Worm (Caenorhabditis elegans) whole organism, young adult: Measurements from ENCODE around the gene arf-1.

Experiments
- B0035.1 ChIP-seq: sonication (generic microtip); optimal IDR thresholded peaks from 2 replicates; lab custom pipeline; 2016; ENCODE audit warnings: missing genetic modification characterization, mild to moderate bottlenecking, missing compliant biosample characterization, missing genotype, missing genetic modification reagents
- B0261.1 ChIP-seq: sonication (generic microtip); optimal IDR thresholded peaks from 2 replicates; lab custom pipeline; 2016; ENCODE audit warnings: mild to moderate bottlenecking, missing genetic modification characterization, moderate library complexity, missing compliant biosample characterization
- B0336.3 ChIP-seq: fragments of 200-800 bp; sonication (Bioruptor generic); IDR thresholded peaks from 2 replicates; pipeline ENCODE4 v1.3.6; 2022; ENCODE audit warnings: missing genetic modification characterization, missing compliant biosample characterization
- D2030.7 ChIP-seq: fragments of 200-800 bp; sonication (Bioruptor generic); IDR thresholded peaks from 2 replicates; pipeline ENCODE4 v1.3.6; 2022; ENCODE audit warnings: missing genetic modification reagents, missing genetic modification characterization, missing compliant biosample characterization
- F10E7.11 ChIP-seq: sonication (generic microtip); optimal IDR thresholded peaks from 2 replicates; lab custom pipeline; 2017; ENCODE audit warnings: mild to moderate bottlenecking, missing genetic modification characterization, moderate library complexity, missing compliant biosample characterization
- F23B12.7 ChIP-seq: sonication (generic microtip); optimal IDR thresholded peaks from 2 replicates; lab custom pipeline; 2017; ENCODE audit warnings: missing genetic modification characterization, mild to moderate bottlenecking, missing compliant biosample characterization, antibody characterized with exemption, moderate library complexity; ENCODE audit not compliant: insufficient read depth
- F37B4.10 ChIP-seq: fragments of 200-800 bp; sonication (Bioruptor generic); IDR thresholded peaks from 2 replicates; pipeline ENCODE4 v1.3.6; 2022; ENCODE audit warnings: missing genetic modification characterization, missing compliant biosample characterization
- F49E8.2 ChIP-seq: sonication (generic microtip); optimal IDR thresholded peaks from 3 replicates; lab custom pipeline; 2017; ENCODE audit warnings: missing genetic modification characterization, mild to moderate bottlenecking, missing compliant biosample characterization, antibody characterized with exemption, moderate library complexity; ENCODE audit not compliant: insufficient read depth
- F57A8.1 ChIP-seq: fragments of 200-800 bp; sonication (Bioruptor generic); optimal IDR thresholded peaks from 2 replicates; lab custom pipeline; 2018; ENCODE audit warnings: mild to moderate bottlenecking, missing genetic modification characterization, moderate library complexity, missing compliant biosample characterization
- K11D2.4 ChIP-seq: fragments of 200-800 bp; sonication (Bioruptor generic); IDR thresholded peaks from 2 replicates; pipeline ENCODE4 v1.3.6; 2022; ENCODE audit warnings: missing genetic modification reagents, missing genetic modification characterization, missing compliant biosample characterization
- Y56A3A.18 ChIP-seq: fragments of 200-800 bp; sonication (Bioruptor generic); IDR thresholded peaks from 2 replicates; pipeline ENCODE4 v1.3.6; 2022; ENCODE audit warnings: missing genetic modification reagents, missing genetic modification characterization, missing compliant biosample characterization
- ZK185.1 ChIP-seq: sonication (generic microtip); optimal IDR thresholded peaks from 2 replicates; lab custom pipeline; 2016; ENCODE audit warnings: mild to moderate bottlenecking, missing genetic modification characterization, missing compliant biosample characterization; ENCODE audit not compliant: poor library complexity, severe bottlenecking
- ama-1 ChIP-seq, 3 experiments: fragments of 150-350 bp in 1 of 3; sonication (generic microtip) in 2 of 3; optimal IDR thresholded peaks; 2 replicates each; lab custom pipeline; 2014 to 2018; ENCODE audit warnings: missing biosample characterization in 2 of 3, missing genetic modification characterization in 2 of 3, missing genetic modification reagents in 2 of 3
- aptf-3 ChIP-seq: fragments of 200-800 bp; sonication (Bioruptor generic); IDR thresholded peaks from 2 replicates; pipeline ENCODE4 v1.3.6; 2022; ENCODE audit warnings: missing genetic modification characterization, missing compliant biosample characterization
- bed-1 ChIP-seq: fragments of 200-800 bp; sonication (Bioruptor generic); IDR thresholded peaks from 2 replicates; pipeline ENCODE4 v1.3.6; 2022; ENCODE audit warnings: missing genetic modification reagents, missing genetic modification characterization, missing compliant biosample characterization
- bed-2 ChIP-seq: fragments of 200-800 bp; sonication (Bioruptor generic); IDR thresholded peaks from 2 replicates; pipeline ENCODE4 v1.3.6; 2022; ENCODE audit warnings: missing genetic modification reagents, missing genetic modification characterization, missing compliant biosample characterization
- ccch-3 ChIP-seq: fragments of 200-800 bp; sonication (Bioruptor generic); optimal IDR thresholded peaks from 2 replicates; lab custom pipeline; 2018; ENCODE audit warnings: mild to moderate bottlenecking, missing genetic modification characterization, missing compliant biosample characterization
- ceh-100 ChIP-seq: fragments of 200-800 bp; sonication (Bioruptor generic); IDR thresholded peaks from 2 replicates; pipeline ENCODE4 v1.3.6; 2022; ENCODE audit warnings: missing genetic modification reagents, missing genetic modification characterization, missing compliant biosample characterization
- ceh-58 ChIP-seq: fragments of 200-800 bp; sonication (Bioruptor generic); IDR thresholded peaks from 2 replicates; pipeline ENCODE4 v1.3.6; 2022; ENCODE audit warnings: missing genetic modification characterization, missing compliant biosample characterization
- ceh-79 ChIP-seq: sonication (generic microtip); optimal IDR thresholded peaks from 2 replicates; lab custom pipeline; 2017; ENCODE audit warnings: mild to moderate bottlenecking, missing genetic modification characterization, missing compliant biosample characterization
- ceh-91 ChIP-seq: fragments of 200-800 bp; sonication (Bioruptor generic); IDR thresholded peaks from 2 replicates; pipeline ENCODE4 v1.3.6; 2022; ENCODE audit warnings: missing genetic modification reagents, missing genetic modification characterization, missing compliant biosample characterization
- chd-7 ChIP-seq: sonication (generic microtip); optimal IDR thresholded peaks from 2 replicates; lab custom pipeline; 2016; ENCODE audit warnings: mild to moderate bottlenecking, missing genetic modification characterization, moderate library complexity, missing compliant biosample characterization
- dox-1 ChIP-seq: fragments of 200-800 bp; sonication (Bioruptor generic); IDR thresholded peaks from 2 replicates; pipeline ENCODE4 v1.3.6; 2022; ENCODE audit warnings: missing genetic modification reagents, missing genetic modification characterization, missing compliant biosample characterization
- dpl-1 ChIP-seq: fragments of 150-350 bp; optimal IDR thresholded peaks from 2 replicates; lab custom pipeline; 2014; ENCODE audit warnings: missing biosample characterization, missing genetic modification reagents, missing genetic modification characterization
- efl-1 ChIP-seq: fragments of 150-350 bp; optimal IDR thresholded peaks from 2 replicates; lab custom pipeline; 2014; ENCODE audit warnings: missing biosample characterization, missing genetic modification reagents, missing genetic modification characterization
- egrh-3 ChIP-seq: fragments of 200-800 bp; sonication (Bioruptor generic); IDR thresholded peaks from 2 replicates; pipeline ENCODE4 v1.3.6; 2022; ENCODE audit warnings: missing genetic modification reagents, missing genetic modification characterization, missing compliant biosample characterization
- ekl-4 ChIP-seq: fragments of 200-800 bp; sonication (Bioruptor generic); IDR thresholded peaks from 2 replicates; pipeline ENCODE4 v1.3.6; 2022; ENCODE audit warnings: missing genetic modification reagents, missing genetic modification characterization, missing compliant biosample characterization
- gei-17 ChIP-seq: fragments of 200-800 bp; sonication (Bioruptor generic); optimal IDR thresholded peaks from 2 replicates; lab custom pipeline; 2018; ENCODE audit warnings: mild to moderate bottlenecking, missing genetic modification characterization, missing compliant biosample characterization
- hlh-12 ChIP-seq: sonication (generic microtip); optimal IDR thresholded peaks from 2 replicates; lab custom pipeline; 2016; ENCODE audit warnings: missing genetic modification characterization, missing compliant biosample characterization
- hlh-26 ChIP-seq: fragments of 200-800 bp; sonication (Bioruptor generic); conservative IDR thresholded peaks from 2 replicates; pipeline ENCODE4 v1.3.6; 2022; ENCODE audit warnings: missing genetic modification reagents, missing genetic modification characterization, missing compliant biosample characterization
- hmg-1.2 ChIP-seq: fragments of 200-800 bp; sonication (Bioruptor generic); IDR thresholded peaks from 2 replicates; pipeline ENCODE4 v1.3.6; 2022; ENCODE audit warnings: missing genetic modification reagents, missing genetic modification characterization, missing compliant biosample characterization
- hmg-20 ChIP-seq: fragments of 200-800 bp; sonication (Bioruptor generic); IDR thresholded peaks from 2 replicates; pipeline ENCODE4 v1.3.6; 2022; ENCODE audit warnings: missing genetic modification reagents, missing genetic modification characterization, missing compliant biosample characterization
- let-526 ChIP-seq: fragments of 200-800 bp; sonication (Bioruptor generic); IDR thresholded peaks from 2 replicates; pipeline ENCODE4 v1.3.6; 2022; ENCODE audit warnings: missing genetic modification reagents, missing genetic modification characterization, missing compliant biosample characterization
- lin-26 ChIP-seq: fragments of 200-800 bp; sonication (Bioruptor generic); IDR thresholded peaks from 2 replicates; pipeline ENCODE4 v1.3.6; 2022; ENCODE audit warnings: missing genetic modification reagents, missing genetic modification characterization, missing compliant biosample characterization
- lsy-27 ChIP-seq: sonication (generic microtip); optimal IDR thresholded peaks from 2 replicates; lab custom pipeline; 2017; ENCODE audit warnings: missing genetic modification characterization, mild to moderate bottlenecking, missing compliant biosample characterization, antibody characterized with exemption, missing genotype, borderline replicate concordance; ENCODE audit not compliant: insufficient read depth
- mcd-1 ChIP-seq: fragments of 200-800 bp; sonication (Bioruptor generic); IDR thresholded peaks from 2 replicates; pipeline ENCODE4 v1.3.6; 2022; ENCODE audit warnings: missing genetic modification reagents, missing genetic modification characterization, missing compliant biosample characterization
- mes-4 ChIP-seq: sonication (generic microtip); optimal IDR thresholded peaks from 2 replicates; lab custom pipeline; 2016; ENCODE audit warnings: missing genotype, missing genetic modification characterization, missing compliant biosample characterization
- mxl-1 ChIP-seq: sonication (generic microtip); optimal IDR thresholded peaks from 2 replicates; lab custom pipeline; 2016; ENCODE audit warnings: missing genetic modification characterization, missing compliant biosample characterization
- nfyb-1 ChIP-seq: fragments of 200-800 bp; sonication (Bioruptor generic); IDR thresholded peaks from 2 replicates; pipeline ENCODE4 v1.3.6; 2022; ENCODE audit warnings: missing genetic modification reagents, missing genetic modification characterization, missing compliant biosample characterization
- nhr-179 ChIP-seq: sonication (generic microtip); optimal IDR thresholded peaks from 2 replicates; lab custom pipeline; 2016; ENCODE audit warnings: mild to moderate bottlenecking, missing genetic modification characterization, missing compliant biosample characterization
- nhr-80 ChIP-seq: sonication (generic microtip); optimal IDR thresholded peaks from 2 replicates; lab custom pipeline; 2016; ENCODE audit warnings: missing genetic modification characterization, missing compliant biosample characterization
- rcor-1 ChIP-seq: fragments of 200-800 bp; sonication (Bioruptor generic); IDR thresholded peaks from 2 replicates; pipeline ENCODE4 v1.3.6; 2022; ENCODE audit warnings: missing genetic modification reagents, missing genetic modification characterization, missing compliant biosample characterization
- sdz-38 ChIP-seq: sonication (generic microtip); optimal IDR thresholded peaks from 2 replicates; lab custom pipeline; 2016; ENCODE audit warnings: missing genotype, missing genetic modification characterization, missing compliant biosample characterization
- snpc-1.1 ChIP-seq: sonication (generic microtip); optimal IDR thresholded peaks from 2 replicates; lab custom pipeline; 2017; ENCODE audit warnings: missing genetic modification characterization, mild to moderate bottlenecking, missing compliant biosample characterization, antibody characterized with exemption, moderate library complexity, missing genotype, missing genetic modification reagents; ENCODE audit not compliant: insufficient read depth
- snpc-1.3 ChIP-seq: sonication (generic microtip); optimal IDR thresholded peaks from 2 replicates; lab custom pipeline; 2017; ENCODE audit warnings: missing genetic modification characterization, mild to moderate bottlenecking, missing compliant biosample characterization, antibody characterized with exemption, moderate library complexity, missing genotype, missing genetic modification reagents; ENCODE audit not compliant: insufficient read depth
- snpc-3.4 ChIP-seq: sonication (generic microtip); optimal IDR thresholded peaks from 2 replicates; lab custom pipeline; 2017; ENCODE audit warnings: missing genetic modification characterization, mild to moderate bottlenecking, missing compliant biosample characterization, antibody characterized with exemption, moderate library complexity, missing genotype, missing genetic modification reagents
- unc-130 ChIP-seq: sonication (generic microtip); optimal IDR thresholded peaks from 2 replicates; lab custom pipeline; 2016; ENCODE audit warnings: missing genetic modification reagents, missing genetic modification characterization, missing compliant biosample characterization
- ztf-18 ChIP-seq: sonication (generic microtip); optimal IDR thresholded peaks from 2 replicates; lab custom pipeline; 2016; ENCODE audit warnings: missing genotype, mild to moderate bottlenecking, missing genetic modification characterization, missing compliant biosample characterization
- ztf-25 ChIP-seq: fragments of 200-800 bp; sonication (Bioruptor generic); IDR thresholded peaks from 2 replicates; pipeline ENCODE4 v1.3.6; 2022; ENCODE audit warnings: missing genetic modification reagents, missing genetic modification characterization, missing compliant biosample characterization

Gene arf-1

ce11 chrIII:5692690-5693089 is 22.0 kb upstream of the arf-1 start, which contains the start of the genes abi-1 and arle-14 (continued):
- TF ChIP-seq snpc-1.3 (tag; lab: Kevin White, UChicago), result no peak
- no peak for TF ChIP-seq lin-26 (GFP tag; lab: Robert Waterston, UW)
- no peak for TF ChIP-seq rcor-1
- no peak for TF ChIP-seq ztf-25
- TF ChIP-seq mcd-1, result 0 out of 2 replicates have a peak, but pooled peaks have one; percentile 25
- peak; percentile 16; the same call in 1 of the 2 replicates for TF ChIP-seq D2030.7
- TF ChIP-seq B0336.3 (GFP tag; lab: Robert Waterston, UW), result no peak
- no peak for TF ChIP-seq bed-2 (GFP tag; lab: Robert Waterston, UW)
- no peak for TF ChIP-seq ccch-3
- no peak for TF ChIP-seq B0035.1 (tag; lab: Kevin White, UChicago)
- TF ChIP-seq dpl-1, result peak; percentile 23
- no peak for TF ChIP-seq F10E7.11 (tag; lab: Kevin White, UChicago)
- TF ChIP-seq F37B4.10 (GFP tag; lab: Robert Waterston, UW), result no peak
- TF ChIP-seq gei-17, result no peak
- TF ChIP-seq ceh-100 (GFP tag; lab: Robert Waterston, UW), result no peak
- no peak for TF ChIP-seq hlh-12 (tag; lab: Kevin White, UChicago)
- 0 out of 2 replicates have a peak, but pooled peaks have one; percentile 16 for TF ChIP-seq ceh-91 (GFP tag; lab: Robert Waterston, UW)
- TF ChIP-seq mxl-1, result no peak
- no peak for TF ChIP-seq ama-1 (optimal IDR thresholded peaks at IDR 0.05; lab: Kevin White, UChicago)
- TF ChIP-seq ama-1 (GFP tag; optimal IDR thresholded peaks at IDR 0.05; lab: Kevin White, UChicago), result no peak
- TF ChIP-seq lsy-27, result no peak
- no peak for TF ChIP-seq dox-1 (GFP tag; lab: Robert Waterston, UW)
- TF ChIP-seq F49E8.2, result no peak
- TF ChIP-seq mes-4, result no peak
- TF ChIP-seq snpc-1.1 (tag; lab: Kevin White, UChicago), result peak; percentile 51
- no peak for TF ChIP-seq sdz-38 (tag; lab: Kevin White, UChicago)
- no peak for TF ChIP-seq K11D2.4 (GFP tag; lab: Robert Waterston, UW)
- TF ChIP-seq ztf-18, result no peak
- no peak for TF ChIP-seq egrh-3 (GFP tag; lab: Robert Waterston, UW)
- no peak for TF ChIP-seq nfyb-1 (GFP tag; lab: Robert Waterston, UW)
- no peak for TF ChIP-seq hmg-20 (GFP tag; lab: Robert Waterston, UW)
- no peak for TF ChIP-seq ekl-4 (GFP tag; lab: Robert Waterston, UW)
- TF ChIP-seq nhr-179 (tag; lab: Kevin White, UChicago), result no peak
- no peak for TF ChIP-seq let-526 (GFP tag; lab: Robert Waterston, UW)
- TF ChIP-seq nhr-80 (tag; lab: Kevin White, UChicago), result no peak
- TF ChIP-seq chd-7 (tag; lab: Kevin White, UChicago), result no peak
- no peak for TF ChIP-seq Y56A3A.18
- no peak for TF ChIP-seq ceh-79 (tag; lab: Kevin White, UChicago)
- no peak for TF ChIP-seq aptf-3 (GFP tag; lab: Robert Waterston, UW)
- no peak for TF ChIP-seq ceh-58
- no peak for TF ChIP-seq hmg-1.2 (GFP tag; lab: Robert Waterston, UW)
- TF ChIP-seq B0261.1 (tag; lab: Kevin White, UChicago), result no peak
- no peak for TF ChIP-seq unc-130 (GFP tag; lab: Kevin White, UChicago)
- no peak for TF ChIP-seq hlh-26
- no peak for TF ChIP-seq ZK185.1 (tag; lab: Kevin White, UChicago)
- no peak for TF ChIP-seq F23B12.7
- TF ChIP-seq bed-1 (GFP tag; lab: Robert Waterston, UW), result no peak
- TF ChIP-seq F57A8.1 (GFP tag; lab: Kevin White, UChicago), result no peak
- peak; percentile 29 for TF ChIP-seq snpc-3.4 (tag; lab: Kevin White, UChicago)
- peak; percentile 81 for TF ChIP-seq efl-1 (GFP tag; lab: Kevin White, UChicago)
- TF ChIP-seq, all 124 proteins: peak for 12
